Worm (Caenorhabditis elegans) whole organism, midembryonic: ENCODE data around the gene Y116F11A.6.

Experiments used
- flt-1 ChIP-seq: fragments of 200-800 bp; sonication (Bioruptor generic); IDR thresholded peaks from 2 replicates; pipeline ENCODE4 v1.3.6; 2022; ENCODE audit warnings: missing genetic modification characterization, missing compliant biosample characterization
- ztf-23 ChIP-seq: fragments of 200-800 bp; sonication (Bioruptor generic); IDR thresholded peaks from 2 replicates; pipeline ENCODE4 v1.3.6; 2022; ENCODE audit warnings: missing genetic modification reagents, missing genetic modification characterization, missing compliant biosample characterization

DNA sequence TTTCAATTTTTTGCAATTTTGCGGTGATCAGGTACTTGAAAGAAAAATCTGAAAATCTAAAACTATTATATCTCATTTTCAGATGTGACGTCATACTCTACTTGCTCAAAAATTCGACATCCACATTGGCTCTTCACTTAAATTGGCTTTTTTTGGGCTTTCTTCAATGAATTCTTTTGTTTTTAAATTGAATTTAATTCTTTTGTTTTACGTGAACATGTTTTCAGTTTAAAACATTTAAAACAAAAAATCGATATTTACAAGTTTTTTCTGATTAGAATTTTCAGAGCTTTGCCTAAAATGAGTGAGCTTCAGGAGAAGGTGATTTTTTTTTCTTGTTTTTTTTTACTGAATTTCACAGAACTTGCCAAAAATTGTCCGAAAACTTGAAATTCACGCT, 22.3 kb downstream of the Y116F11A.6 start, which contains the start of gene W04E12.3:
- TF ChIP-seq flt-1 (GFP tag; lab: Robert Waterston, UW) (no peak), ztf-23 (GFP tag; lab: Robert Waterston, UW) (no peak)
